Worm (Caenorhabditis elegans) whole organism, L3 larva: ENCODE data around the gene lex-1.

ENCODE experiments used
- ZK546.5 ChIP-seq: sonication (generic microtip); optimal IDR thresholded peaks from 2 replicates; lab custom pipeline; 2017; ENCODE audit warnings: missing biosample characterization, missing genetic modification characterization
- aly-2 ChIP-seq: fragments of 150-350 bp; optimal IDR thresholded peaks from 2 replicates; lab custom pipeline; 2014; ENCODE audit warnings: missing biosample characterization, missing genetic modification characterization
- ama-1 ChIP-seq: fragments of 150-350 bp; optimal IDR thresholded peaks from 2 replicates; lab custom pipeline; 2018
- ceh-16 ChIP-seq: sonication (generic microtip); optimal IDR thresholded peaks from 2 replicates; lab custom pipeline; 2017; ENCODE audit warnings: missing biosample characterization, missing genetic modification characterization
- ceh-28 ChIP-seq: fragments of 150-350 bp; optimal IDR thresholded peaks from 2 replicates; lab custom pipeline; 2014; ENCODE audit warnings: missing biosample characterization, missing genetic modification reagents, missing genetic modification characterization
- ceh-82 ChIP-seq: fragments of 150-350 bp; optimal IDR thresholded peaks from 2 replicates; lab custom pipeline; 2014; ENCODE audit warnings: missing biosample characterization, missing genetic modification characterization
- daf-12 ChIP-seq: fragments of 150-350 bp; optimal IDR thresholded peaks from 2 replicates; lab custom pipeline; 2014; ENCODE audit warnings: missing biosample characterization, missing genetic modification reagents, missing genetic modification characterization
- egl-27 ChIP-seq: sonication (generic microtip); optimal IDR thresholded peaks from 4 replicates; lab custom pipeline; 2017; ENCODE audit warnings: missing biosample characterization, missing genetic modification reagents, missing genetic modification characterization
- elt-2 ChIP-seq: sonication (generic microtip); optimal IDR thresholded peaks from 2 replicates; lab custom pipeline; 2016; ENCODE audit warnings: missing genetic modification reagents, mild to moderate bottlenecking, missing genetic modification characterization, missing compliant biosample characterization
- elt-3 ChIP-seq, 3 experiments: fragments of 150-350 bp in 1 of 3; sonication (generic microtip) in 2 of 3; optimal IDR thresholded peaks; 2 replicates in 2 of 3; 4 replicates in 1 of 3; lab custom pipeline; 2014 to 2017; ENCODE audit warnings: missing biosample characterization in 3 of 3, missing genetic modification characterization in 3 of 3
- eor-1 ChIP-seq, 2 experiments: fragments of 150-350 bp; optimal IDR thresholded peaks; 2 replicates each; lab custom pipeline; 2014 to 2018; ENCODE audit warnings: missing biosample characterization in 2 of 2, missing genetic modification characterization in 2 of 2
- fkh-2 ChIP-seq: fragments of 150-350 bp; optimal IDR thresholded peaks from 2 replicates; lab custom pipeline; 2014; ENCODE audit warnings: missing biosample characterization, missing genetic modification reagents, missing genetic modification characterization
- fos-1 ChIP-seq: fragments of 150-350 bp; optimal IDR thresholded peaks from 2 replicates; lab custom pipeline; 2014; ENCODE audit warnings: missing biosample characterization, missing genetic modification characterization
- hmg-11 ChIP-seq: sonication (generic microtip); optimal IDR thresholded peaks from 2 replicates; lab custom pipeline; 2016; ENCODE audit warnings: missing genetic modification characterization, missing compliant biosample characterization
- jun-1 ChIP-seq: fragments of 150-350 bp; optimal IDR thresholded peaks from 2 replicates; lab custom pipeline; 2014; ENCODE audit warnings: missing biosample characterization, missing genetic modification reagents, missing genetic modification characterization
- lin-15B ChIP-seq: fragments of 150-350 bp; optimal IDR thresholded peaks from 2 replicates; lab custom pipeline; 2014; ENCODE audit warnings: missing biosample characterization, missing genetic modification characterization
- lsy-12 ChIP-seq: sonication (generic microtip); optimal IDR thresholded peaks from 2 replicates; lab custom pipeline; 2016; ENCODE audit warnings: mild to moderate bottlenecking, missing genetic modification characterization, missing compliant biosample characterization
- mdl-1 ChIP-seq: fragments of 150-350 bp; optimal IDR thresholded peaks from 2 replicates; lab custom pipeline; 2014; ENCODE audit warnings: missing biosample characterization, missing genetic modification characterization
- mml-1 ChIP-seq: fragments of 150-350 bp; sonication (generic microtip); optimal IDR thresholded peaks from 3 replicates; lab custom pipeline; 2014; ENCODE audit warnings: missing biosample characterization, missing genetic modification characterization
- nhr-11 ChIP-seq: fragments of 150-350 bp; optimal IDR thresholded peaks from 2 replicates; lab custom pipeline; 2014; ENCODE audit warnings: missing biosample characterization, missing genetic modification characterization
- nhr-12 ChIP-seq: fragments of 150-350 bp; optimal IDR thresholded peaks from 2 replicates; lab custom pipeline; 2014; ENCODE audit warnings: missing biosample characterization, missing genetic modification characterization
- nhr-23 ChIP-seq: fragments of 150-350 bp; optimal IDR thresholded peaks from 2 replicates; lab custom pipeline; 2014; ENCODE audit warnings: missing biosample characterization, missing genetic modification reagents, missing genetic modification characterization
- nhr-237 ChIP-seq: fragments of 150-350 bp; optimal IDR thresholded peaks from 2 replicates; lab custom pipeline; 2014; ENCODE audit warnings: missing biosample characterization, missing genetic modification characterization
- nhr-25 ChIP-seq: sonication (generic microtip); optimal IDR thresholded peaks from 2 replicates; lab custom pipeline; 2017; ENCODE audit warnings: missing biosample characterization, missing genetic modification characterization
- nhr-28 ChIP-seq: fragments of 150-350 bp; optimal IDR thresholded peaks from 2 replicates; lab custom pipeline; 2014; ENCODE audit warnings: missing biosample characterization, missing genetic modification characterization
- nhr-43 ChIP-seq: sonication (generic microtip); optimal IDR thresholded peaks from 2 replicates; lab custom pipeline; 2016; ENCODE audit warnings: mild to moderate bottlenecking, missing genetic modification characterization, missing compliant biosample characterization; ENCODE audit not compliant: poor library complexity, severe bottlenecking
- nhr-76 ChIP-seq: fragments of 150-350 bp; sonication (generic microtip); optimal IDR thresholded peaks from 5 replicates; lab custom pipeline; 2014; ENCODE audit warnings: missing biosample characterization, missing genetic modification characterization
- pha-4 ChIP-seq: fragments of 150-350 bp; optimal IDR thresholded peaks from 2 replicates; lab custom pipeline; 2014; ENCODE audit warnings: missing biosample characterization, missing genetic modification reagents, missing genetic modification characterization
- pqm-1 ChIP-seq: fragments of 150-350 bp; optimal IDR thresholded peaks from 2 replicates; lab custom pipeline; 2017; ENCODE audit warnings: missing biosample characterization, missing genetic modification characterization, inconsistent platforms
- sea-2 ChIP-seq: fragments of 150-350 bp; sonication (generic microtip); optimal IDR thresholded peaks from 4 replicates; lab custom pipeline; 2014; ENCODE audit warnings: missing biosample characterization, missing genetic modification reagents, missing genetic modification characterization
- unc-62 ChIP-seq: fragments of 150-350 bp; sonication (generic microtip); optimal IDR thresholded peaks from 4 replicates; lab custom pipeline; 2014; ENCODE audit warnings: missing biosample characterization, missing genetic modification reagents, missing genetic modification characterization
- zag-1 ChIP-seq: fragments of 150-350 bp; optimal IDR thresholded peaks from 2 replicates; lab custom pipeline; 2014; ENCODE audit warnings: missing biosample characterization, missing genetic modification characterization
- ztf-11 ChIP-seq: fragments of 150-350 bp; optimal IDR thresholded peaks from 2 replicates; lab custom pipeline; 2014; ENCODE audit warnings: missing biosample characterization, missing genetic modification characterization
- ztf-4 ChIP-seq: fragments of 150-350 bp; optimal IDR thresholded peaks from 2 replicates; lab custom pipeline; 2014; ENCODE audit warnings: missing biosample characterization, missing genetic modification characterization

The lex-1 gene

ce11 chrIV:12046524-12047203 lies 32.6 kb upstream of the lex-1 start, which contains the start of gene T12G3.2:
T12G3.2 (minus strand) TSS chrIV:12046967.
- TF ChIP-seq elt-3 (tag; optimal IDR thresholded peaks at IDR 0.05; lab: Kevin White, UChicago) = peak in 1 of 3 experiments; percentile 59
- TF ChIP-seq lin-15B = no peak
- TF ChIP-seq mdl-1 = no peak
- TF ChIP-seq fos-1 (tag; lab: Kevin White, UChicago) = no peak
- no peak for TF ChIP-seq ZK546.5 (tag; lab: Kevin White, UChicago)
- no peak for TF ChIP-seq ztf-11 (tag; lab: Kevin White, UChicago)
- TF ChIP-seq ceh-28 (tag; lab: Kevin White, UChicago) = peak; percentile 7
- TF ChIP-seq pqm-1 (tag; lab: Kevin White, UChicago) = peak; percentile 52
- TF ChIP-seq nhr-23 (tag; lab: Kevin White, UChicago) = peak; percentile 13
- TF ChIP-seq jun-1 = peak; percentile 10
- TF ChIP-seq nhr-12 (tag; lab: Kevin White, UChicago) = no peak
- TF ChIP-seq nhr-11 (tag; lab: Kevin White, UChicago) = no peak
- TF ChIP-seq elt-2 = peak; percentile 82
- TF ChIP-seq zag-1 (tag; lab: Kevin White, UChicago) = no peak
- no peak for TF ChIP-seq ceh-16 (tag; lab: Kevin White, UChicago)
- peak; percentile 16 for TF ChIP-seq nhr-43
- TF ChIP-seq mml-1 (tag; lab: Kevin White, UChicago) = no peak
- peak; percentile 1 for TF ChIP-seq lsy-12 (tag; lab: Kevin White, UChicago)
- peak; percentile 28 for TF ChIP-seq pha-4 (tag; lab: Kevin White, UChicago)
- no peak for TF ChIP-seq fkh-2 (tag; lab: Kevin White, UChicago)
- TF ChIP-seq sea-2 = no peak
- no peak for TF ChIP-seq nhr-76
- peak; percentile 1 for TF ChIP-seq nhr-25 (tag; lab: Kevin White, UChicago)

DNA sequence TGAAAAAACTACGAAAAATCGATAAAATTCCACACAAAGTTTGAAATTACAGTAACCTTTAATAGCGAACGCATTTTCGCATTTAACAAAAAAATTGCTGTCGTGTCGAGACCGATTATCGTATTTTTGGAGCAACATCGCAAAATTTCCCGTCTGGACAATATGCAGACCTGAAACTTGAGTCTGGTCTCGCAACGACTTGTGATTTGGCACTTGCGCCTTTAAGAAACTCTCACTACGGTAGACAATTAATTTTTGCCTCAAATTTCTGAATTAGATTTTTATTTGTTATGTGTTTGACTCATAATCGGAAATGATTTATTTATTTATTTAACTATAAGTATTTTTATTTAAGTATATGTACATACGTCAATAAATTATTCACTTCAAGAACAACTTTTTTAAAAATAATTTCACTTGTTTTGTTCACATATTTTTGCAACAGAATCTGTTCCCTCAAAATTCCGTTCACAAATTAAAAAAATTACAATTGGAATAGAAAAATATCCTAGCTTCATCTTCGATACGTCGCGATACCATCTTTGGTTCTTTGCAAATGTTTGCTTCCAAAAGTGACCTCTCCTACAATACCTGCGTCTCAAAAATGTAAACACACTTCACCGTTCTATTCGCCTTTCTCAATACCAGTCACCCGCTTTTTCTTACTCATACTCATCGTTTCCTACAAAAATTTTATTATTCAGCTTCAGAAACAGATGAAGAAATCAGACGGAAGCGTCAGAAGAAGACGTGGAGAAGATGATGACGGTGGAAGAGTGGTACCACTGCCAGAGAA lies 31.5 kb upstream of the lex-1 start, which contains the start of gene T12G3.4:
TSS of gene T12G3.4 (plus strand) at position 705 of the 796 bp plus-strand sequence.
- no peak for TF ChIP-seq mdl-1
- peak; percentile 90 for TF ChIP-seq pha-4 (tag; lab: Kevin White, UChicago)
- TF ChIP-seq, all 47 proteins: peak for 1

DNA sequence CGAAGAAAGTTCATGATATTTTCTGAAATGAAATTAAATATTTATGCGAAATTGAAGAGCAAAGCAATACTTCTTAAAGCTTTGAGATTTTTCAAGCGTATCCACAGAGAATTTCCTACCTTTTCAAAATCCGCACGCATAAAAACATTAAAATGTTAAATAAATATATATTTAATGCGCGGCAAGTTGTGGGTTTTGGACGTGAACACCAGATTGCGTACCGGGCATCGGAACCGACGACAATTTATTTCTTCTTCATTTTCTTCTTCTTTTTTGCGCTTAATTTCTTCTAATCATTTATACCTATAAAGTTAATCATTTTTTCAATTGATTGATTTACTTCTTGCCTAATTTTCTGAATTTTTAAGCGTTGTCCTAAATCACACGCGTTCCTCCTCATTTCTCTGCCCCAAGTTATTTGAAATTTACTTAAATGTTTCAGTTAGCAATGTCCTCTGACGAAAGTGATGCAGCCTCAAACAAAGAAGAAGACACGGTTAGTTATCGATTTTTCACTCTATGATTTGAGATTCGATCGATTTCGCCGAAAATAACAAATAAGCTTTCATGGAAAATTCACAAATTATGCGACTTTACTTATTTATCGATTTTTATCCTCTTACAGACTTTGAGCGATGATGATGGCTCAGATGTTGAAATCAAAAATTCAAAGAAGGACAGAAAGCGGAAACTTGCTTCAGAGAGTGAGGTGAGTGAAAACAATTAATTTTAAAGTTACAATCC lies 28.1 kb upstream of the lex-1 start, which contains the start of the genes bre-5 and spt-5:
TSS of gene bre-5 (minus strand) at position 167 of the 744 bp plus-strand sequence.
TSS of gene spt-5 (plus strand) at position 443 of the 744 bp plus-strand sequence.
- peak; percentile 35 for TF ChIP-seq ceh-28 (tag; lab: Kevin White, UChicago)
- no peak for TF ChIP-seq nhr-28 (tag; lab: Kevin White, UChicago)
- no peak for TF ChIP-seq ztf-4 (tag; lab: Kevin White, UChicago)
- peak; percentile 21 for TF ChIP-seq nhr-23 (tag; lab: Kevin White, UChicago)
- TF ChIP-seq hmg-11 (tag; lab: Kevin White, UChicago) = peak; percentile 47
- TF ChIP-seq eor-1 (tag; optimal IDR thresholded peaks at IDR 0.05; lab: Kevin White, UChicago) = no peak
- TF ChIP-seq pha-4 (tag; lab: Kevin White, UChicago) = peak; percentile 64
- peak; percentile 36 for TF ChIP-seq lin-15B
- no peak for TF ChIP-seq jun-1

- TF ChIP-seq daf-12 (tag; lab: Kevin White, UChicago) = no peak
- TF ChIP-seq ceh-82 = no peak
- TF ChIP-seq elt-2 = no peak
- TF ChIP-seq nhr-237 (tag; lab: Kevin White, UChicago) = no peak
- no peak for TF ChIP-seq nhr-12 (tag; lab: Kevin White, UChicago)
- TF ChIP-seq nhr-76 = no peak
- no peak for TF ChIP-seq aly-2 (tag; lab: Kevin White, UChicago)
- no peak for TF ChIP-seq egl-27 (tag; lab: Kevin White, UChicago)
- TF ChIP-seq nhr-25 (tag; lab: Kevin White, UChicago) = no peak
- no peak for TF ChIP-seq unc-62
- TF ChIP-seq nhr-28 (tag; lab: Kevin White, UChicago) = no peak
- TF ChIP-seq ama-1 (lab: Kevin White, UChicago) = no peak
Measured at ce11 chrIV:12052461-12052860, 26.8 kb upstream of the lex-1 start.
